Worm (Caenorhabditis elegans) whole organism, L4/young adult: Measurements from ENCODE around the gene F21H7.3.

Experiments used
- W03F9.2 ChIP-seq: fragments of 150-350 bp; optimal IDR thresholded peaks from 2 replicates; lab custom pipeline; 2014; ENCODE audit warnings: missing biosample characterization, missing genetic modification characterization
- dao-5 ChIP-seq: sonication (generic microtip); optimal IDR thresholded peaks from 2 replicates; lab custom pipeline; 2016; ENCODE audit warnings: missing genotype, missing genetic modification characterization, moderate library complexity, missing compliant biosample characterization
- him-1 ChIP-seq: sonication (generic microtip); optimal IDR thresholded peaks from 2 replicates; lab custom pipeline; 2016; ENCODE audit warnings: missing genotype, missing genetic modification reagents, missing genetic modification characterization, missing compliant biosample characterization

DNA sequence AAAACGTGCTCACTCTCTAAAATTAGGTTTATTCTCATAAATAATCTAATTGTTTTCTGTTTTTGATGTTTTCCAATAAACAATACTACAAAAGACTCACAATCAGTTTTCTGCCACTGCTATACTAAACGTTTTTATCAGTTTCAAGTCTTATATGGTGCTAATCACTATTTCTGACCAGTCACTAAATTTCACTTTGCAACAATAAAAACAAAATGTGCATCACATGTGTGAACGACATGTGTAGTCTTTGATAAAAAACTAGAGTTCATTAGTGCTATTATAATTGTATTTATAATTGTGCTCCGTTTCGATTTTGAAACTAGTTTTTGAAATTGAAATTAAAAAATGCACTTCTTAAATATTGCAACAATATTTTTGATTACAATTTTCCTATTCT lies 42.9 kb upstream of the F21H7.3 start, which contains the start of gene cyp-37B1:
- no peak for TF ChIP-seq him-1
- TF ChIP-seq dao-5 (tag; lab: Kevin White, UChicago) = no peak
- TF ChIP-seq W03F9.2 (tag; lab: Kevin White, UChicago) = no peak
